Fruit fly (Drosophila melanogaster) whole organism, embryonic: Measurements from ENCODE around the gene CG15741.

Source experiments
- Ada2b ChIP-seq: fragments of 200-800 bp; sonication (Bioruptor generic); IDR thresholded peaks from 2 replicates; pipeline ENCODE4 v1.3.6; 2022; ENCODE audit warnings: missing biosample characterization, missing genetic modification characterization
- CG11456 ChIP-seq: fragments of 200-800 bp; sonication (Bioruptor generic); IDR thresholded peaks from 3 replicates; pipeline ENCODE4 v1.3.6; 2022; ENCODE audit warnings: missing biosample characterization, missing genetic modification characterization
- CG12219 ChIP-seq: fragments of 200-800 bp; sonication (Bioruptor generic); optimal IDR thresholded peaks from 3 replicates; lab custom pipeline; 2018; ENCODE audit warnings: missing biosample characterization, mild to moderate bottlenecking, missing genetic modification characterization
- CG12299 ChIP-seq: fragments of 200-800 bp; sonication (Bioruptor generic); optimal IDR thresholded peaks from 2 replicates; lab custom pipeline; 2018; ENCODE audit warnings: missing biosample characterization, mild to moderate bottlenecking, missing genetic modification characterization
- CG12769 ChIP-seq: fragments of 200-800 bp; sonication (Bioruptor generic); optimal IDR thresholded peaks from 2 replicates; lab custom pipeline; 2019; ENCODE audit warnings: missing biosample characterization, mild to moderate bottlenecking, missing genetic modification characterization, moderate library complexity
- CG13123 ChIP-seq: fragments of 200-800 bp; sonication (Bioruptor generic); optimal IDR thresholded peaks from 2 replicates; lab custom pipeline; 2016; ENCODE audit warnings: missing biosample characterization, missing genetic modification characterization
- CG13624 ChIP-seq: fragments of 200-800 bp; sonication (Bioruptor generic); optimal IDR thresholded peaks from 2 replicates; lab custom pipeline; 2016; ENCODE audit warnings: missing biosample characterization, missing genetic modification characterization
- CG14965 ChIP-seq: fragments of 200-800 bp; sonication (Bioruptor generic); optimal IDR thresholded peaks from 2 replicates; lab custom pipeline; 2016; ENCODE audit warnings: missing biosample characterization, missing genetic modification characterization, borderline replicate concordance
- CG15269 ChIP-seq: fragments of 200-800 bp; sonication (Bioruptor generic); optimal IDR thresholded peaks from 2 replicates; lab custom pipeline; 2018; ENCODE audit warnings: missing biosample characterization, mild to moderate bottlenecking, missing genetic modification characterization, moderate library complexity
- CG16863 ChIP-seq: fragments of 200-800 bp; sonication (Bioruptor generic); optimal IDR thresholded peaks from 3 replicates; lab custom pipeline; 2016; ENCODE audit warnings: missing biosample characterization, missing genetic modification characterization
- CG17328 ChIP-seq: fragments of 200-800 bp; sonication (Bioruptor generic); IDR thresholded peaks from 2 replicates; pipeline ENCODE4 v1.3.6; 2022; ENCODE audit warnings: missing biosample characterization, missing genetic modification characterization
- CG17361 ChIP-seq: fragments of 200-800 bp; sonication (Bioruptor generic); IDR thresholded peaks from 3 replicates; pipeline ENCODE4 v1.3.6; 2022; ENCODE audit warnings: missing biosample characterization, missing genetic modification characterization
- CG18011 ChIP-seq: fragments of 200-800 bp; sonication (Bioruptor generic); optimal IDR thresholded peaks from 2 replicates; lab custom pipeline; 2017; ENCODE audit warnings: missing biosample characterization, missing genetic modification characterization, mild to moderate bottlenecking, moderate library complexity, missing genotype
- CG1832 ChIP-seq: fragments of 200-800 bp; sonication (Bioruptor generic); optimal IDR thresholded peaks from 2 replicates; lab custom pipeline; 2017; ENCODE audit warnings: missing biosample characterization, mild to moderate bottlenecking, missing genetic modification characterization, inconsistent platforms
- CG2199 ChIP-seq: fragments of 200-800 bp; sonication (Bioruptor generic); IDR thresholded peaks from 3 replicates; pipeline ENCODE4 v1.3.6; 2022; ENCODE audit warnings: missing biosample characterization, missing genetic modification characterization
- CG2875 ChIP-seq: fragments of 200-800 bp; sonication (Bioruptor generic); optimal IDR thresholded peaks from 2 replicates; lab custom pipeline; 2017; ENCODE audit warnings: missing biosample characterization, mild to moderate bottlenecking, missing genetic modification characterization, missing genetic modification reagents
- CG31224 ChIP-seq: fragments of 200-800 bp; sonication (Bioruptor generic); IDR thresholded peaks from 2 replicates; pipeline ENCODE4 v1.3.6; 2022; ENCODE audit warnings: missing biosample characterization, missing genetic modification characterization
- CG32772 ChIP-seq: fragments of 200-800 bp; sonication (Bioruptor generic); IDR thresholded peaks from 2 replicates; pipeline ENCODE4 v1.3.6; 2022; ENCODE audit warnings: missing biosample characterization, missing genetic modification characterization
- CG3407 ChIP-seq: fragments of 200-800 bp; sonication (Bioruptor generic); optimal IDR thresholded peaks from 2 replicates; lab custom pipeline; 2018; ENCODE audit warnings: missing biosample characterization, mild to moderate bottlenecking, missing genetic modification characterization
- CG3995 ChIP-seq: fragments of 200-800 bp; sonication (Bioruptor generic); optimal IDR thresholded peaks from 3 replicates; lab custom pipeline; 2016; ENCODE audit warnings: missing biosample characterization, missing genetic modification characterization
- CG8944 ChIP-seq: fragments of 200-800 bp; sonication (Bioruptor generic); optimal IDR thresholded peaks from 3 replicates; lab custom pipeline; 2016; ENCODE audit warnings: missing biosample characterization, missing genetic modification characterization
- CG9727 ChIP-seq: fragments of 200-800 bp; sonication (Bioruptor generic); optimal IDR thresholded peaks from 3 replicates; lab custom pipeline; 2017; ENCODE audit warnings: missing biosample characterization, mild to moderate bottlenecking, missing genetic modification characterization
- Eip74EF ChIP-seq, 2 experiments: fragments of 200-800 bp in 1 of 2; fragments of >200 bp in 1 of 2; sonication (Bioruptor generic) in 1 of 2; optimal IDR thresholded peaks; 2 replicates each; lab custom pipeline; 2017 to 2019; ENCODE audit warnings: missing biosample characterization in 2 of 2, missing genetic modification characterization in 2 of 2, mild to moderate bottlenecking in 1 of 2, moderate library complexity in 1 of 2
- Fer2 ChIP-seq: fragments of 200-800 bp; sonication (Bioruptor generic); optimal IDR thresholded peaks from 2 replicates; lab custom pipeline; 2018; ENCODE audit warnings: missing biosample characterization, mild to moderate bottlenecking, missing genetic modification characterization, moderate library complexity
- GATAe ChIP-seq: fragments of 200-800 bp; sonication (Bioruptor generic); conservative IDR thresholded peaks from 2 replicates; pipeline ENCODE4 v1.3.6; 2022; ENCODE audit warnings: missing biosample characterization, missing genetic modification characterization
- Gsc ChIP-seq: fragments of 200-800 bp; sonication (Bioruptor generic); IDR thresholded peaks from 2 replicates; pipeline ENCODE4 v1.3.6; 2022; ENCODE audit warnings: missing biosample characterization, missing genetic modification characterization
- Lhr ChIP-seq: fragments of 200-800 bp; sonication (Bioruptor generic); optimal IDR thresholded peaks from 3 replicates; lab custom pipeline; 2017; ENCODE audit warnings: mild to moderate bottlenecking, missing biosample characterization, missing genetic modification reagents, missing genetic modification characterization
- Myb ChIP-seq: fragments of 200-800 bp; sonication (Bioruptor generic); optimal IDR thresholded peaks from 2 replicates; lab custom pipeline; 2016; ENCODE audit warnings: missing biosample characterization, missing genetic modification characterization
- NFAT ChIP-seq: fragments of 200-800 bp; sonication (Bioruptor generic); IDR thresholded peaks from 2 replicates; pipeline ENCODE4 v1.3.6; 2022; ENCODE audit warnings: missing biosample characterization, missing genetic modification characterization
- NK7.1 ChIP-seq: fragments of 200-800 bp; sonication (Bioruptor generic); optimal IDR thresholded peaks from 3 replicates; lab custom pipeline; 2016; ENCODE audit warnings: missing biosample characterization, missing genetic modification characterization
- Nf-YA ChIP-seq: fragments of 200-800 bp; sonication (Bioruptor generic); IDR thresholded peaks from 2 replicates; pipeline ENCODE4 v1.3.6; 2022; ENCODE audit warnings: missing biosample characterization, missing genetic modification characterization
- Opbp ChIP-seq: fragments of 200-800 bp; sonication (Bioruptor generic); IDR thresholded peaks from 3 replicates; pipeline ENCODE4 v1.3.6; 2022; ENCODE audit warnings: missing biosample characterization, missing genetic modification characterization; ENCODE audit not compliant: partially characterized antibody
- Poxn ChIP-seq: fragments of 200-800 bp; sonication (Bioruptor generic); IDR thresholded peaks from 2 replicates; pipeline ENCODE4 v1.3.6; 2022; ENCODE audit warnings: missing biosample characterization, missing genetic modification characterization
- ato ChIP-seq: fragments of 200-800 bp; sonication (Bioruptor generic); IDR thresholded peaks from 2 replicates; pipeline ENCODE4 v1.3.6; 2022; ENCODE audit warnings: missing biosample characterization, missing genetic modification characterization; ENCODE audit not compliant: partially characterized antibody
- dati ChIP-seq: fragments of 200-800 bp; sonication (Bioruptor generic); IDR thresholded peaks from 2 replicates; pipeline ENCODE4 v1.3.6; 2022; ENCODE audit warnings: missing biosample characterization, missing genetic modification characterization
- eyg ChIP-seq: fragments of 200-800 bp; sonication (Bioruptor generic); optimal IDR thresholded peaks from 3 replicates; lab custom pipeline; 2016; ENCODE audit warnings: missing biosample characterization, missing genetic modification characterization
- gsb ChIP-seq: fragments of 200-800 bp; sonication (Bioruptor generic); IDR thresholded peaks from 2 replicates; pipeline ENCODE4 v1.3.6; 2022; ENCODE audit warnings: missing biosample characterization, missing genetic modification characterization
- her ChIP-seq: fragments of 200-800 bp; sonication (Bioruptor generic); optimal IDR thresholded peaks from 2 replicates; lab custom pipeline; 2016; ENCODE audit warnings: missing biosample characterization, missing genetic modification characterization
- jumu ChIP-seq: fragments of 200-800 bp; sonication (Bioruptor generic); optimal IDR thresholded peaks from 3 replicates; lab custom pipeline; 2016; ENCODE audit warnings: missing biosample characterization, missing genetic modification characterization
- kay ChIP-seq: fragments of 200-800 bp; sonication (Bioruptor generic); optimal IDR thresholded peaks from 2 replicates; lab custom pipeline; 2016; ENCODE audit warnings: missing biosample characterization, missing genetic modification characterization
- nmo ChIP-seq: fragments of 200-800 bp; sonication (Bioruptor generic); optimal IDR thresholded peaks from 2 replicates; lab custom pipeline; 2018; ENCODE audit warnings: missing biosample characterization, mild to moderate bottlenecking, missing genetic modification characterization, moderate library complexity
- pfk ChIP-seq: fragments of 200-800 bp; sonication (Bioruptor generic); optimal IDR thresholded peaks from 2 replicates; lab custom pipeline; 2018; ENCODE audit warnings: missing biosample characterization, mild to moderate bottlenecking, missing genetic modification characterization, moderate library complexity
- ranshi ChIP-seq: fragments of 200-800 bp; sonication (Bioruptor generic); IDR thresholded peaks from 2 replicates; pipeline ENCODE4 v1.3.6; 2022; ENCODE audit warnings: missing biosample characterization, missing genetic modification characterization
- stwl ChIP-seq: fragments of 200-800 bp; sonication (Bioruptor generic); optimal IDR thresholded peaks from 3 replicates; lab custom pipeline; 2018; ENCODE audit warnings: missing biosample characterization, mild to moderate bottlenecking, missing genetic modification characterization, moderate library complexity
- tll ChIP-seq, 2 experiments: fragments of 200-800 bp in 1 of 2; fragments of >200 bp in 1 of 2; sonication (Bioruptor generic) in 1 of 2; optimal IDR thresholded peaks; 2 replicates each; lab custom pipeline; 2017 to 2019; ENCODE audit warnings: missing biosample characterization in 2 of 2, missing genetic modification characterization in 2 of 2, mild to moderate bottlenecking in 1 of 2, moderate library complexity in 1 of 2
- tna ChIP-seq: fragments of 200-800 bp; sonication (Bioruptor generic); IDR thresholded peaks from 2 replicates; pipeline ENCODE4 v1.3.6; 2022; ENCODE audit warnings: missing biosample characterization, missing genetic modification characterization; ENCODE audit not compliant: partially characterized antibody
- trh ChIP-seq: fragments of 200-800 bp; sonication (Bioruptor generic); optimal IDR thresholded peaks from 2 replicates; lab custom pipeline; 2016; ENCODE audit warnings: missing biosample characterization, missing genetic modification characterization
- ttk ChIP-seq: fragments of 200-800 bp; sonication (Bioruptor generic); IDR thresholded peaks from 2 replicates; pipeline ENCODE4 v2.1.2; 2022; ENCODE audit warnings: missing biosample characterization, missing genetic modification characterization
- vfl ChIP-seq: fragments of 200-800 bp; sonication (Bioruptor generic); optimal IDR thresholded peaks from 2 replicates; lab custom pipeline; 2016; ENCODE audit warnings: missing biosample characterization, missing genetic modification characterization

CG15741 gene

dm6 chrX:11818047-11818766 is 19.6 kb downstream of the CG15741 start (continued):
- peak; percentile 92 for TF ChIP-seq CG3407 (GFP tag; lab: Kevin White, UChicago)
- TF ChIP-seq CG13624 (GFP tag; lab: Kevin White, UChicago): peak; percentile 91
- peak; percentile 74 for TF ChIP-seq Fer2
- peak; percentile 96 for TF ChIP-seq jumu (GFP tag; lab: Kevin White, UChicago)
- TF ChIP-seq CG32772 (GFP tag; lab: Robert Waterston, UW): peak; percentile 92
- no peak for TF ChIP-seq CG1832 (GFP tag; lab: Kevin White, UChicago)
- peak; percentile 95 for TF ChIP-seq CG2875 (GFP tag; lab: Kevin White, UChicago)
- TF ChIP-seq pfk: peak; percentile 98
- peak; percentile 85 for TF ChIP-seq CG2199 (GFP tag; lab: Robert Waterston, UW)
- peak; percentile 52 for TF ChIP-seq CG3995 (GFP tag; lab: Kevin White, UChicago)
- no peak for TF ChIP-seq Opbp (GFP tag; lab: Robert Waterston, UW)
- TF ChIP-seq eyg (GFP tag; lab: Kevin White, UChicago): peak; percentile 89
- TF ChIP-seq CG11456: peak; percentile 88
- TF ChIP-seq tna (GFP tag; lab: Robert Waterston, UW): peak; percentile 64
- peak; percentile 83 for TF ChIP-seq NFAT
- peak; percentile 81 for TF ChIP-seq dati (GFP tag; lab: Robert Waterston, UW)
- TF ChIP-seq Ada2b (GFP tag; lab: Robert Waterston, UW): peak; percentile 96
- TF ChIP-seq Poxn (GFP tag; lab: Robert Waterston, UW): peak; percentile 77
- peak; percentile 87 for TF ChIP-seq CG13123 (GFP tag; lab: Kevin White, UChicago)
- peak; percentile 96 for TF ChIP-seq CG15269 (tag; lab: Kevin White, UChicago)
- TF ChIP-seq CG9727 (GFP tag; lab: Kevin White, UChicago): peak; percentile 93
- peak; percentile 93 for TF ChIP-seq ranshi (GFP tag; lab: Robert Waterston, UW)
- TF ChIP-seq CG14965 (GFP tag; lab: Kevin White, UChicago): peak; percentile 73
- TF ChIP-seq CG17328 (GFP tag; lab: Robert Waterston, UW): peak; percentile 97
- TF ChIP-seq kay (GFP tag; lab: Kevin White, UChicago): peak; percentile 78
- TF ChIP-seq ttk: peak; percentile 90
- peak in 1 of 2 experiments; percentile 93 for TF ChIP-seq Eip74EF (GFP tag; optimal IDR thresholded peaks at IDR 0.05; lab: Kevin White, UChicago)
- no peak for TF ChIP-seq ato (GFP tag; lab: Robert Waterston, UW)
- TF ChIP-seq Nf-YA (GFP tag; lab: Robert Waterston, UW): peak; percentile 90
- TF ChIP-seq CG17361 (GFP tag; lab: Robert Waterston, UW): peak; percentile 92
- peak; percentile 80 for TF ChIP-seq GATAe (GFP tag; lab: Robert Waterston, UW)
- TF ChIP-seq stwl (tag; lab: Kevin White, UChicago): peak; percentile 42
- TF ChIP-seq vfl (GFP tag; lab: Kevin White, UChicago): peak; percentile 88
- TF ChIP-seq trh (GFP tag; lab: Kevin White, UChicago): peak; percentile 77
- TF ChIP-seq NK7.1: peak; percentile 87
- TF ChIP-seq CG12769 (tag; lab: Kevin White, UChicago): peak; percentile 96
- TF ChIP-seq Lhr (GFP tag; lab: Kevin White, UChicago): peak; percentile 78
- TF ChIP-seq CG31224 (GFP tag; lab: Robert Waterston, UW): peak; percentile 82
- TF ChIP-seq CG16863 (GFP tag; lab: Kevin White, UChicago): peak; percentile 95
- peak; percentile 94 for TF ChIP-seq CG8944 (GFP tag; lab: Kevin White, UChicago)
- TF ChIP-seq CG12299 (tag; lab: Kevin White, UChicago): peak; percentile 88
- peak; percentile 96 for TF ChIP-seq her
- peak; percentile 95 for TF ChIP-seq nmo (GFP tag; lab: Kevin White, UChicago)
- TF ChIP-seq Gsc (GFP tag; lab: Robert Waterston, UW): peak; percentile 79; the same call in 1 of the 2 replicates
- peak; percentile 86 for TF ChIP-seq Myb (GFP tag; lab: Kevin White, UChicago)
- TF ChIP-seq CG12219 (GFP tag; lab: Kevin White, UChicago): peak; percentile 96
- TF ChIP-seq CG18011: peak; percentile 84
- no peak for TF ChIP-seq tll (GFP tag; optimal IDR thresholded peaks at IDR 0.05; lab: Kevin White, UChicago)
- peak; percentile 83 for TF ChIP-seq gsb (GFP tag; lab: Robert Waterston, UW)
